Worm (Caenorhabditis elegans) whole organism, young adult: ENCODE results near the gene sri-78.
"Not testable (repeated sequence)": the region's sequence is repeated elsewhere in the genome, so short reads cannot be mapped to it uniquely, and the experiment has no call there.

ENCODE experiments used
- B0336.3 ChIP-seq: fragments of 200-800 bp; sonication (Bioruptor generic); IDR thresholded peaks from 2 replicates; pipeline ENCODE4 v1.3.6; 2022; ENCODE audit warnings: missing genetic modification characterization, missing compliant biosample characterization
- F22D6.2 ChIP-seq: sonication (generic microtip); optimal IDR thresholded peaks from 2 replicates; lab custom pipeline; 2016; ENCODE audit warnings: mild to moderate bottlenecking, missing genetic modification characterization, missing compliant biosample characterization
- F37B4.10 ChIP-seq: fragments of 200-800 bp; sonication (Bioruptor generic); IDR thresholded peaks from 2 replicates; pipeline ENCODE4 v1.3.6; 2022; ENCODE audit warnings: missing genetic modification characterization, missing compliant biosample characterization
- F57C9.4 ChIP-seq: sonication (generic microtip); optimal IDR thresholded peaks from 2 replicates; lab custom pipeline; 2017; ENCODE audit warnings: mild to moderate bottlenecking, missing genetic modification characterization, missing compliant biosample characterization
- K11D2.4 ChIP-seq: fragments of 200-800 bp; sonication (Bioruptor generic); IDR thresholded peaks from 2 replicates; pipeline ENCODE4 v1.3.6; 2022; ENCODE audit warnings: missing genetic modification reagents, missing genetic modification characterization, missing compliant biosample characterization
- K12H6.12 ChIP-seq: fragments of 200-800 bp; sonication (Bioruptor generic); optimal IDR thresholded peaks from 2 replicates; lab custom pipeline; 2018; ENCODE audit warnings: mild to moderate bottlenecking, missing genetic modification characterization, missing compliant biosample characterization
- T26A5.8 ChIP-seq: sonication (generic microtip); optimal IDR thresholded peaks from 2 replicates; lab custom pipeline; 2016; ENCODE audit warnings: missing genetic modification characterization, missing compliant biosample characterization
- attf-6 ChIP-seq: fragments of 200-800 bp; sonication (Bioruptor generic); IDR thresholded peaks from 2 replicates; pipeline ENCODE4 v1.3.6; 2022; ENCODE audit warnings: missing genetic modification reagents, missing genetic modification characterization, missing compliant biosample characterization
- ceh-58 ChIP-seq: fragments of 200-800 bp; sonication (Bioruptor generic); IDR thresholded peaks from 2 replicates; pipeline ENCODE4 v1.3.6; 2022; ENCODE audit warnings: missing genetic modification characterization, missing compliant biosample characterization
- chd-7 ChIP-seq: sonication (generic microtip); optimal IDR thresholded peaks from 2 replicates; lab custom pipeline; 2016; ENCODE audit warnings: mild to moderate bottlenecking, missing genetic modification characterization, moderate library complexity, missing compliant biosample characterization
- die-1 ChIP-seq: sonication (generic microtip); optimal IDR thresholded peaks from 2 replicates; lab custom pipeline; 2016; ENCODE audit warnings: missing genotype, mild to moderate bottlenecking, missing genetic modification characterization, missing compliant biosample characterization
- dpff-1 ChIP-seq: sonication (generic microtip); optimal IDR thresholded peaks from 2 replicates; lab custom pipeline; 2017; ENCODE audit warnings: mild to moderate bottlenecking, missing genetic modification characterization, missing compliant biosample characterization
- fkh-3 ChIP-seq: sonication (generic microtip); optimal IDR thresholded peaks from 2 replicates; lab custom pipeline; 2016; ENCODE audit warnings: mild to moderate bottlenecking, missing genetic modification characterization, missing compliant biosample characterization
- let-526 ChIP-seq: fragments of 200-800 bp; sonication (Bioruptor generic); IDR thresholded peaks from 2 replicates; pipeline ENCODE4 v1.3.6; 2022; ENCODE audit warnings: missing genetic modification reagents, missing genetic modification characterization, missing compliant biosample characterization
- lin-26 ChIP-seq: fragments of 200-800 bp; sonication (Bioruptor generic); IDR thresholded peaks from 2 replicates; pipeline ENCODE4 v1.3.6; 2022; ENCODE audit warnings: missing genetic modification reagents, missing genetic modification characterization, missing compliant biosample characterization
- lir-1 ChIP-seq: fragments of 200-800 bp; sonication (Bioruptor generic); conservative IDR thresholded peaks from 2 replicates; pipeline ENCODE4 v1.3.6; 2022; ENCODE audit warnings: missing genetic modification reagents, missing genetic modification characterization, missing compliant biosample characterization
- madf-3 ChIP-seq: fragments of 200-800 bp; sonication (Bioruptor generic); IDR thresholded peaks from 2 replicates; pipeline ENCODE4 v1.3.6; 2022; ENCODE audit warnings: missing genetic modification reagents, missing genetic modification characterization, missing compliant biosample characterization
- madf-6 ChIP-seq: fragments of 200-800 bp; sonication (Bioruptor generic); IDR thresholded peaks from 2 replicates; pipeline ENCODE4 v1.3.6; 2022; ENCODE audit warnings: missing genetic modification reagents, missing genetic modification characterization, missing compliant biosample characterization
- madf-8 ChIP-seq: fragments of 200-800 bp; sonication (Bioruptor generic); conservative IDR thresholded peaks from 2 replicates; pipeline ENCODE4 v1.3.6; 2022; ENCODE audit warnings: missing genetic modification reagents, missing genetic modification characterization, missing compliant biosample characterization
- mes-4 ChIP-seq: sonication (generic microtip); optimal IDR thresholded peaks from 2 replicates; lab custom pipeline; 2016; ENCODE audit warnings: missing genotype, missing genetic modification characterization, missing compliant biosample characterization
- nfya-1 ChIP-seq: sonication (generic microtip); optimal IDR thresholded peaks from 2 replicates; lab custom pipeline; 2017; ENCODE audit warnings: antibody characterized with exemption, missing compliant biosample characterization, missing genetic modification characterization, borderline replicate concordance; ENCODE audit not compliant: insufficient read depth
- nhr-27 ChIP-seq: fragments of 200-800 bp; sonication (Bioruptor generic); optimal IDR thresholded peaks from 2 replicates; lab custom pipeline; 2018; ENCODE audit warnings: mild to moderate bottlenecking, missing genetic modification characterization, moderate library complexity, missing compliant biosample characterization
- pbrm-1 ChIP-seq: fragments of 200-800 bp; sonication (Bioruptor generic); IDR thresholded peaks from 2 replicates; pipeline ENCODE4 v1.3.6; 2022; ENCODE audit warnings: missing genetic modification reagents, missing genetic modification characterization, missing compliant biosample characterization
- rec-8 ChIP-seq, 2 experiments: sonication (generic microtip); optimal IDR thresholded peaks; 2 replicates each; lab custom pipeline; 2016; ENCODE audit warnings: mild to moderate bottlenecking in 2 of 2, missing genetic modification characterization in 2 of 2, missing genetic modification reagents in 2 of 2, missing genotype in 2 of 2, missing biosample characterization in 1 of 2, missing compliant biosample characterization in 1 of 2, moderate library complexity in 1 of 2
- rpc-1 ChIP-seq, 2 experiments: fragments of 150-350 bp in 1 of 2; sonication (generic microtip) in 1 of 2; optimal IDR thresholded peaks; 2 replicates each; lab custom pipeline; 2014 to 2018; ENCODE audit warnings: missing biosample characterization in 1 of 2, missing genetic modification characterization in 1 of 2, missing genetic modification reagents in 1 of 2, missing genotype in 1 of 2
- sdz-38 ChIP-seq: sonication (generic microtip); optimal IDR thresholded peaks from 2 replicates; lab custom pipeline; 2016; ENCODE audit warnings: missing genotype, missing genetic modification characterization, missing compliant biosample characterization
- snpc-4 ChIP-seq, 5 experiments: fragments of 150-350 bp in 1 of 5; sonication (generic microtip) in 4 of 5; optimal IDR thresholded peaks; 2 replicates each; lab custom pipeline; 2014 to 2018; ENCODE audit warnings: missing genetic modification characterization in 5 of 5, missing biosample characterization in 3 of 5, antibody characterized with exemption in 2 of 5, mild to moderate bottlenecking in 2 of 5, missing compliant biosample characterization in 2 of 5, missing genotype in 2 of 5, moderate library complexity in 2 of 5, missing genetic modification reagents in 1 of 5
- tbp1 ChIP-seq: fragments of 200-800 bp; sonication (Bioruptor generic); optimal IDR thresholded peaks from 2 replicates; lab custom pipeline; 2018; ENCODE audit warnings: mild to moderate bottlenecking, missing genetic modification characterization, missing compliant biosample characterization
- tlf-1 ChIP-seq: fragments of 200-800 bp; sonication (Bioruptor generic); optimal IDR thresholded peaks from 2 replicates; lab custom pipeline; 2018; ENCODE audit warnings: mild to moderate bottlenecking, missing genetic modification characterization, missing compliant biosample characterization
- xnd-1 ChIP-seq: sonication (generic microtip); optimal IDR thresholded peaks from 2 replicates; lab custom pipeline; 2016; ENCODE audit warnings: missing genotype, missing genetic modification reagents, missing genetic modification characterization, missing compliant biosample characterization
- zfh-2 ChIP-seq: fragments of 200-800 bp; sonication (Bioruptor generic); conservative IDR thresholded peaks from 2 replicates; pipeline ENCODE4 v1.3.6; 2022; ENCODE audit warnings: missing genetic modification reagents, missing genetic modification characterization, missing compliant biosample characterization
- zim-3 ChIP-seq: sonication (generic microtip); optimal IDR thresholded peaks from 2 replicates; lab custom pipeline; 2017; ENCODE audit warnings: mild to moderate bottlenecking, missing genetic modification characterization, moderate library complexity, missing compliant biosample characterization
- ztf-22 ChIP-seq: fragments of 200-800 bp; sonication (Bioruptor generic); optimal IDR thresholded peaks from 2 replicates; lab custom pipeline; 2018; ENCODE audit warnings: mild to moderate bottlenecking, missing genetic modification characterization, moderate library complexity, missing compliant biosample characterization
- ztf-26 ChIP-seq: sonication (generic microtip); optimal IDR thresholded peaks from 2 replicates; lab custom pipeline; 2017; ENCODE audit warnings: missing genetic modification characterization, missing compliant biosample characterization

Gene sri-78

ce11 chrII:3172176-3172575 is 12.8 kb upstream of the sri-78 start, which contains the start of gene Y27F2A.10:
TSS of gene Y27F2A.10 (minus strand) at chrII:3172276.
- TF ChIP-seq B0336.3 (GFP tag; lab: Robert Waterston, UW), result no peak
- TF ChIP-seq, all 124 proteins: peak for 0

ce11 chrII:3177663-3178062 is 7.3 kb upstream of the sri-78 start, which contains the start of gene sri-40:
TSS of gene sri-40 (plus strand) at chrII:3177963.
- TF ChIP-seq nfya-1 (tag; lab: Kevin White, UChicago); madf-6; madf-3 (GFP tag; lab: Robert Waterston, UW): not testable (repeated sequence)

ce11 chrII:3183300-3183840 is 1.6 kb upstream of the sri-78 start, which contains the start of the genes Y27F2A.6 and Y27F2A.8:
TSS of gene Y27F2A.6 (minus strand) at chrII:3183400.
TSS of gene Y27F2A.8 (plus strand) at chrII:3183790.
- TF ChIP-seq ceh-58 (GFP tag; lab: Robert Waterston, UW); F22D6.2; K12H6.12 (tag; lab: Kevin White, UChicago): not testable (repeated sequence)

- peak; percentile 67 for TF ChIP-seq zfh-2 (GFP tag; lab: Robert Waterston, UW)
- no peak for TF ChIP-seq ztf-22 (GFP tag; lab: Kevin White, UChicago)
Measured at ce11 chrII:3185848-3186247, 890 bp downstream of the sri-78 start.

- not testable (repeated sequence) for TF ChIP-seq F57C9.4 (tag; lab: Kevin White, UChicago); let-526 (GFP tag; lab: Robert Waterston, UW); nhr-27 (tag; lab: Kevin White, UChicago)
- TF ChIP-seq, all 124 proteins: peak for 0; not testable (repeated sequence) for 124
Measured at ce11 chrII:3189038-3189437, 4.1 kb downstream of the sri-78 start, which contains the start of gene Y27F2A.11. TSS of gene Y27F2A.11 (plus strand) at chrII:3189338.

- TF ChIP-seq lir-1; tlf-1; T26A5.8 (tag; lab: Kevin White, UChicago): not testable (repeated sequence)
Measured at ce11 chrII:3191544-3191943, 6.6 kb downstream of the sri-78 start, which contains the start of gene Y27F2A.9. TSS of gene Y27F2A.9 (minus strand) at chrII:3191644.

ce11 chrII:3195739-3196138 is 10.8 kb downstream of the sri-78 start:
- TF ChIP-seq die-1 (no peak), chd-7 (tag; lab: Kevin White, UChicago) (no peak), zfh-2 (GFP tag; lab: Robert Waterston, UW) (peak; percentile 69; the same call in 1 of the 2 replicates), xnd-1 (tag; lab: Kevin White, UChicago) (no peak), madf-8 (GFP tag; lab: Robert Waterston, UW) (no peak), F37B4.10 (GFP tag; lab: Robert Waterston, UW) (no peak), snpc-4 (GFP tag; optimal IDR thresholded peaks at IDR 0.05; lab: Kevin White, UChicago) (no peak), snpc-4 (tag; optimal IDR thresholded peaks at IDR 0.05; lab: Kevin White, UChicago) (peak in 1 of 4 experiments; percentile 68)

ce11 chrII:3196966-3197365 is 12.0 kb downstream of the sri-78 start, which contains the start of gene gcy-15:
TSS of gene gcy-15 (minus strand) at chrII:3197066.
- TF ChIP-seq pbrm-1 (no peak), attf-6 (GFP tag; lab: Robert Waterston, UW) (no peak), rpc-1 (optimal IDR thresholded peaks at IDR 0.05; lab: Kevin White, UChicago) (no peak), rpc-1 (tag; optimal IDR thresholded peaks at IDR 0.05; lab: Kevin White, UChicago) (no peak), tbp1 (GFP tag; lab: Kevin White, UChicago) (no peak), dpff-1 (tag; lab: Kevin White, UChicago) (no peak), mes-4 (no peak), zfh-2 (GFP tag; lab: Robert Waterston, UW) (no peak), zim-3 (tag; lab: Kevin White, UChicago) (no peak), K11D2.4 (GFP tag; lab: Robert Waterston, UW) (no peak), sdz-38 (tag; lab: Kevin White, UChicago) (no peak), rec-8 (tag; optimal IDR thresholded peaks at IDR 0.05; lab: Kevin White, UChicago) (no peak), ztf-26 (tag; lab: Kevin White, UChicago) (no peak), fkh-3 (no peak), lin-26 (GFP tag; lab: Robert Waterston, UW) (no peak), ceh-58 (GFP tag; lab: Robert Waterston, UW) (no peak)
